Worm (Caenorhabditis elegans) whole organism, L2 larva: ENCODE measurements around the gene plx-1.
A peak's percentile ranks its signal among the peaks of the same experiment; 100 is the strongest.

Experiments used
- C34F6.9 ChIP-seq: fragments of 150-350 bp; optimal IDR thresholded peaks from 2 replicates; lab custom pipeline; 2014; ENCODE audit warnings: missing biosample characterization, missing genetic modification characterization
- F13H6.1 ChIP-seq: sonication (generic microtip); optimal IDR thresholded peaks from 2 replicates; lab custom pipeline; 2016; ENCODE audit warnings: missing genetic modification characterization, missing compliant biosample characterization
- ZK546.5 ChIP-seq: sonication (generic microtip); optimal IDR thresholded peaks from 2 replicates; lab custom pipeline; 2017; ENCODE audit warnings: missing biosample characterization, missing genetic modification characterization
- alr-1 ChIP-seq: fragments of 150-350 bp; optimal IDR thresholded peaks from 2 replicates; lab custom pipeline; 2014; ENCODE audit warnings: missing biosample characterization, missing genetic modification characterization
- aly-2 ChIP-seq: fragments of 150-350 bp; optimal IDR thresholded peaks from 2 replicates; lab custom pipeline; 2014; ENCODE audit warnings: missing biosample characterization, missing genetic modification characterization
- blmp-1 ChIP-seq: sonication (generic microtip); optimal IDR thresholded peaks from 2 replicates; lab custom pipeline; 2017; ENCODE audit warnings: missing genetic modification characterization, mild to moderate bottlenecking, missing compliant biosample characterization, antibody characterized with exemption, moderate library complexity; ENCODE audit not compliant: insufficient read depth
- dmd-4 ChIP-seq: sonication (generic microtip); optimal IDR thresholded peaks from 2 replicates; lab custom pipeline; 2017; ENCODE audit warnings: missing biosample characterization, missing genetic modification characterization
- egl-27 ChIP-seq: sonication (generic microtip); optimal IDR thresholded peaks from 3 replicates; lab custom pipeline; 2017; ENCODE audit warnings: missing biosample characterization, missing genetic modification reagents, missing genetic modification characterization
- elt-1 ChIP-seq: fragments of 150-350 bp; optimal IDR thresholded peaks from 2 replicates; lab custom pipeline; 2014; ENCODE audit warnings: missing biosample characterization, missing genetic modification characterization
- elt-3 ChIP-seq: sonication (generic microtip); optimal IDR thresholded peaks from 2 replicates; lab custom pipeline; 2017; ENCODE audit warnings: missing biosample characterization, missing genetic modification characterization
- gmeb-1 ChIP-seq: fragments of 150-350 bp; optimal IDR thresholded peaks from 2 replicates; lab custom pipeline; 2014; ENCODE audit warnings: missing biosample characterization, missing genetic modification characterization
- lin-11 ChIP-seq: fragments of 150-350 bp; sonication (generic microtip); optimal IDR thresholded peaks from 2 replicates; lab custom pipeline; 2014; ENCODE audit warnings: missing biosample characterization, missing genetic modification characterization, inconsistent platforms, mixed read lengths
- lin-13 ChIP-seq: fragments of 150-350 bp; optimal IDR thresholded peaks from 2 replicates; lab custom pipeline; 2014; ENCODE audit warnings: missing biosample characterization, missing genetic modification reagents, missing genetic modification characterization
- lsy-2 ChIP-seq, 2 experiments: fragments of 150-350 bp in 1 of 2; sonication (generic microtip) in 1 of 2; optimal IDR thresholded peaks; 2 replicates each; lab custom pipeline; 2014 to 2017; ENCODE audit warnings: missing biosample characterization in 2 of 2, missing genetic modification characterization in 2 of 2
- mab-5 ChIP-seq: fragments of 150-350 bp; optimal IDR thresholded peaks from 2 replicates; lab custom pipeline; 2014; ENCODE audit warnings: missing biosample characterization, missing genetic modification characterization
- mdl-1 ChIP-seq, 2 experiments: fragments of 150-350 bp in 1 of 2; sonication (generic microtip) in 1 of 2; optimal IDR thresholded peaks; 2 replicates each; lab custom pipeline; 2017; ENCODE audit warnings: missing biosample characterization in 2 of 2, missing genetic modification characterization in 2 of 2
- nhr-10 ChIP-seq: sonication (generic microtip); optimal IDR thresholded peaks from 2 replicates; lab custom pipeline; 2017; ENCODE audit warnings: missing biosample characterization, missing genetic modification characterization
- nhr-11 ChIP-seq: fragments of 150-350 bp; optimal IDR thresholded peaks from 2 replicates; lab custom pipeline; 2014; ENCODE audit warnings: missing biosample characterization, missing genetic modification characterization
- nhr-12 ChIP-seq: fragments of 150-350 bp; optimal IDR thresholded peaks from 2 replicates; lab custom pipeline; 2014; ENCODE audit warnings: missing biosample characterization, missing genetic modification characterization
- nhr-129 ChIP-seq: fragments of 150-350 bp; optimal IDR thresholded peaks from 2 replicates; lab custom pipeline; 2014; ENCODE audit warnings: missing biosample characterization, missing genetic modification characterization
- nhr-237 ChIP-seq: fragments of 150-350 bp; optimal IDR thresholded peaks from 2 replicates; lab custom pipeline; 2014; ENCODE audit warnings: missing biosample characterization, missing genetic modification characterization
- nhr-25 ChIP-seq: fragments of 150-350 bp; sonication (generic microtip); optimal IDR thresholded peaks from 3 replicates; lab custom pipeline; 2014; ENCODE audit warnings: missing biosample characterization, missing genetic modification characterization
- nhr-6 ChIP-seq: fragments of 150-350 bp; optimal IDR thresholded peaks from 2 replicates; lab custom pipeline; 2014; ENCODE audit warnings: missing biosample characterization, missing genetic modification characterization
- peb-1 ChIP-seq: fragments of 150-350 bp; optimal IDR thresholded peaks from 2 replicates; lab custom pipeline; 2014; ENCODE audit warnings: missing biosample characterization, missing genetic modification characterization
- skn-1 ChIP-seq: sonication (generic microtip); optimal IDR thresholded peaks from 2 replicates; lab custom pipeline; 2017; ENCODE audit warnings: missing biosample characterization, missing genetic modification characterization
- sma-3 ChIP-seq: sonication (generic microtip); optimal IDR thresholded peaks from 2 replicates; lab custom pipeline; 2016; ENCODE audit warnings: missing genetic modification reagents, missing genetic modification characterization, missing compliant biosample characterization
- snpc-4 ChIP-seq: fragments of 150-350 bp; optimal IDR thresholded peaks from 2 replicates; lab custom pipeline; 2014; ENCODE audit warnings: missing biosample characterization, missing genetic modification characterization
- unc-39 ChIP-seq: fragments of 150-350 bp; optimal IDR thresholded peaks from 2 replicates; lab custom pipeline; 2014; ENCODE audit warnings: missing biosample characterization, missing genetic modification characterization
- unc-55 ChIP-seq: fragments of 150-350 bp; sonication (generic microtip); optimal IDR thresholded peaks from 3 replicates; lab custom pipeline; 2014; ENCODE audit warnings: missing biosample characterization, missing genetic modification reagents, missing genetic modification characterization
- unc-62 ChIP-seq: fragments of 150-350 bp; optimal IDR thresholded peaks from 2 replicates; lab custom pipeline; 2014; ENCODE audit warnings: missing biosample characterization, missing genetic modification reagents, missing genetic modification characterization
- ztf-11 ChIP-seq: sonication (generic microtip); optimal IDR thresholded peaks from 2 replicates; lab custom pipeline; 2017; ENCODE audit warnings: missing biosample characterization, missing genetic modification characterization

plx-1 gene

ce11 chrIV:957820-958219, 1.5 kb upstream of the plx-1 start (continued):
- TF ChIP-seq skn-1 (tag; lab: Kevin White, UChicago) (no peak), nhr-129 (tag; lab: Kevin White, UChicago) (peak; percentile 78), ZK546.5 (tag; lab: Kevin White, UChicago) (no peak), alr-1 (tag; lab: Kevin White, UChicago) (no peak), nhr-12 (tag; lab: Kevin White, UChicago) (no peak), blmp-1 (peak; percentile 31), unc-62 (GFP tag; lab: Kevin White, UChicago) (no peak), elt-1 (tag; lab: Kevin White, UChicago) (no peak), aly-2 (tag; lab: Kevin White, UChicago) (no peak), egl-27 (tag; lab: Kevin White, UChicago) (peak; percentile 9), sma-3 (peak; percentile 75), nhr-6 (tag; lab: Kevin White, UChicago) (peak; percentile 28)

ce11 chrIV:960177-960576, 856 bp downstream of the plx-1 start:
- TF ChIP-seq aly-2 (tag; lab: Kevin White, UChicago), result no peak
- TF ChIP-seq nhr-129 (tag; lab: Kevin White, UChicago), result no peak
- no peak for TF ChIP-seq nhr-11 (tag; lab: Kevin White, UChicago)
- TF ChIP-seq unc-55 (GFP tag; lab: Kevin White, UChicago), result no peak
- no peak for TF ChIP-seq lin-11 (tag; lab: Kevin White, UChicago)
- no peak for TF ChIP-seq gmeb-1 (tag; lab: Kevin White, UChicago)
- TF ChIP-seq nhr-25 (tag; lab: Kevin White, UChicago), result no peak
- TF ChIP-seq skn-1 (tag; lab: Kevin White, UChicago), result no peak
- TF ChIP-seq lin-13 (GFP tag; lab: Kevin White, UChicago), result no peak
- no peak for TF ChIP-seq nhr-237 (tag; lab: Kevin White, UChicago)
- no peak for TF ChIP-seq F13H6.1
- no peak for TF ChIP-seq unc-39 (tag; lab: Kevin White, UChicago)

- TF ChIP-seq elt-3, result no peak
- TF ChIP-seq nhr-10, result no peak
- TF ChIP-seq lsy-2 (tag; optimal IDR thresholded peaks at IDR 0.05; lab: Kevin White, UChicago), result no peak
- no peak for TF ChIP-seq unc-62 (GFP tag; lab: Kevin White, UChicago)
- TF ChIP-seq mdl-1 (tag; optimal IDR thresholded peaks at IDR 0.05; lab: Kevin White, UChicago), result no peak
- no peak for TF ChIP-seq mab-5 (tag; lab: Kevin White, UChicago)
- no peak for TF ChIP-seq F13H6.1
Measured at ce11 chrIV:961862-962261, 2.5 kb downstream of the plx-1 start.

- TF ChIP-seq snpc-4 (no peak), elt-1 (tag; lab: Kevin White, UChicago) (no peak), lin-13 (GFP tag; lab: Kevin White, UChicago) (no peak), dmd-4 (no peak), lin-11 (tag; lab: Kevin White, UChicago) (no peak), ztf-11 (tag; lab: Kevin White, UChicago) (no peak), unc-55 (GFP tag; lab: Kevin White, UChicago) (no peak), skn-1 (tag; lab: Kevin White, UChicago) (no peak), egl-27 (tag; lab: Kevin White, UChicago) (no peak), nhr-12 (tag; lab: Kevin White, UChicago) (no peak), peb-1 (tag; lab: Kevin White, UChicago) (no peak), blmp-1 (no peak), sma-3 (no peak), C34F6.9 (tag; lab: Kevin White, UChicago) (no peak)
Measured at ce11 chrIV:971122-971521, 11.8 kb downstream of the plx-1 start.

- TF ChIP-seq blmp-1 (no peak), peb-1 (tag; lab: Kevin White, UChicago) (no peak), nhr-237 (tag; lab: Kevin White, UChicago) (no peak), nhr-12 (tag; lab: Kevin White, UChicago) (no peak)
- TF ChIP-seq, all 48 proteins: peak for 0
Measured at ce11 chrIV:972401-972800, 13.1 kb downstream of the plx-1 start.

- TF ChIP-seq lin-11 (tag; lab: Kevin White, UChicago), result no peak
Measured at ce11 chrIV:972811-973428, 13.6 kb downstream of the plx-1 start.
